Fruit fly (Drosophila melanogaster) whole organism, embryonic: ENCODE measurements around the gene TwdlE.

ENCODE experiments used
- ATbp ChIP-seq: fragments of 200-800 bp; sonication (Bioruptor generic); optimal IDR thresholded peaks from 2 replicates; lab custom pipeline; 2017; ENCODE audit warnings: missing biosample characterization, mild to moderate bottlenecking, missing genetic modification characterization, missing genetic modification reagents
- Aef1 ChIP-seq: fragments of 200-800 bp; sonication (Bioruptor generic); IDR thresholded peaks from 3 replicates; pipeline ENCODE4 v1.3.6; 2022; ENCODE audit warnings: missing biosample characterization, missing genetic modification characterization
- Blimp-1 ChIP-seq: fragments of 200-800 bp; sonication (Bioruptor generic); optimal IDR thresholded peaks from 3 replicates; lab custom pipeline; 2018; ENCODE audit warnings: missing biosample characterization, missing genetic modification characterization, mild to moderate bottlenecking, moderate library complexity, missing genetic modification reagents
- CG10209 ChIP-seq: fragments of 200-800 bp; sonication (Bioruptor generic); optimal IDR thresholded peaks from 3 replicates; lab custom pipeline; 2017; ENCODE audit warnings: missing biosample characterization, mild to moderate bottlenecking, missing genetic modification characterization, missing genetic modification reagents
- CG10543 ChIP-seq: fragments of 200-800 bp; sonication (Bioruptor generic); optimal IDR thresholded peaks from 3 replicates; lab custom pipeline; 2017; ENCODE audit warnings: missing biosample characterization, mild to moderate bottlenecking, missing genetic modification characterization, moderate library complexity
- CG10959 ChIP-seq: fragments of 200-800 bp; sonication (Bioruptor generic); IDR thresholded peaks from 2 replicates; pipeline ENCODE4 v1.3.6; 2022; ENCODE audit warnings: missing biosample characterization, missing genetic modification characterization
- CG11504 ChIP-seq: fragments of 200-800 bp; sonication (Bioruptor generic); optimal IDR thresholded peaks from 3 replicates; lab custom pipeline; 2019; ENCODE audit warnings: missing biosample characterization, mild to moderate bottlenecking, missing genetic modification characterization, moderate library complexity
- CG12071 ChIP-seq: fragments of 200-800 bp; sonication (Bioruptor generic); optimal IDR thresholded peaks from 3 replicates; lab custom pipeline; 2018; ENCODE audit warnings: missing biosample characterization, mild to moderate bottlenecking, missing genetic modification characterization
- CG13287 ChIP-seq: fragments of 200-800 bp; sonication (Bioruptor generic); IDR thresholded peaks from 2 replicates; pipeline ENCODE4 v1.3.6; 2022; ENCODE audit warnings: missing biosample characterization, missing genetic modification characterization; ENCODE audit not compliant: partially characterized antibody
- CG14860 ChIP-seq: fragments of 200-800 bp; sonication (Bioruptor generic); IDR thresholded peaks from 3 replicates; pipeline ENCODE4 v1.3.6; 2022; ENCODE audit warnings: missing biosample characterization, missing genetic modification characterization; ENCODE audit not compliant: partially characterized antibody
- CG15269 ChIP-seq: fragments of 200-800 bp; sonication (Bioruptor generic); optimal IDR thresholded peaks from 2 replicates; lab custom pipeline; 2018; ENCODE audit warnings: missing biosample characterization, mild to moderate bottlenecking, missing genetic modification characterization, moderate library complexity
- CG1603 ChIP-seq: fragments of 200-800 bp; sonication (Bioruptor generic); optimal IDR thresholded peaks from 2 replicates; lab custom pipeline; 2019; ENCODE audit warnings: missing biosample characterization, mild to moderate bottlenecking, missing genetic modification characterization, moderate library complexity
- CG17802 ChIP-seq: fragments of 200-800 bp; sonication (Bioruptor generic); optimal IDR thresholded peaks from 2 replicates; lab custom pipeline; 2018; ENCODE audit warnings: missing biosample characterization, mild to moderate bottlenecking, missing genetic modification characterization, moderate library complexity
- CG2889 ChIP-seq: fragments of 200-800 bp; sonication (Bioruptor generic); IDR thresholded peaks from 3 replicates; pipeline ENCODE4 v1.3.6; 2022; ENCODE audit warnings: missing biosample characterization, missing genetic modification characterization
- CG31441 ChIP-seq: fragments of 200-800 bp; sonication (Bioruptor generic); IDR thresholded peaks from 2 replicates; pipeline ENCODE4 v1.3.6; 2022; ENCODE audit warnings: missing biosample characterization, missing genetic modification characterization
- CG34224 ChIP-seq: fragments of 200-800 bp; sonication (Bioruptor generic); IDR thresholded peaks from 3 replicates; pipeline ENCODE4 v1.3.6; 2022; ENCODE audit warnings: missing biosample characterization, missing genetic modification characterization; ENCODE audit not compliant: partially characterized antibody
- CG4730 ChIP-seq: fragments of 200-800 bp; sonication (Bioruptor generic); IDR thresholded peaks from 2 replicates; pipeline ENCODE4 v1.3.6; 2022; ENCODE audit warnings: missing biosample characterization, missing genetic modification characterization
- CG5245 ChIP-seq: fragments of 200-800 bp; sonication (Bioruptor generic); optimal IDR thresholded peaks from 3 replicates; lab custom pipeline; 2016; ENCODE audit warnings: missing biosample characterization, missing genetic modification characterization
- CG8290 ChIP-seq, 3 experiments: fragments of 200-800 bp; sonication (Bioruptor generic); optimal IDR thresholded peaks; 2 replicates each; lab custom pipeline; 2016 to 2019; ENCODE audit warnings: missing biosample characterization in 3 of 3, missing genetic modification characterization in 3 of 3, mild to moderate bottlenecking in 2 of 3, moderate library complexity in 1 of 3
- CG9437 ChIP-seq: fragments of 200-800 bp; sonication (Bioruptor generic); optimal IDR thresholded peaks from 2 replicates; lab custom pipeline; 2018; ENCODE audit warnings: missing biosample characterization, mild to moderate bottlenecking, missing genetic modification characterization
- CG9932 ChIP-seq: fragments of 200-800 bp; sonication (Bioruptor generic); IDR thresholded peaks from 2 replicates; pipeline ENCODE4 v1.3.6; 2022; ENCODE audit warnings: missing biosample characterization, missing genetic modification characterization
- Dek ChIP-seq: fragments of 200-800 bp; sonication (Bioruptor generic); optimal IDR thresholded peaks from 3 replicates; lab custom pipeline; 2019; ENCODE audit warnings: missing biosample characterization, mild to moderate bottlenecking, missing genetic modification characterization, moderate library complexity
- Doc3 ChIP-seq: fragments of 200-800 bp; sonication (Bioruptor generic); IDR thresholded peaks from 3 replicates; pipeline ENCODE4 v1.3.6; 2022; ENCODE audit warnings: missing biosample characterization, missing genetic modification characterization; ENCODE audit not compliant: partially characterized antibody
- Ets65A ChIP-seq: fragments of 200-800 bp; sonication (Bioruptor generic); peaks from one replicate; lab custom pipeline; 2016; ENCODE audit warnings: missing biosample characterization, missing genetic modification characterization
- GATAe ChIP-seq: fragments of 200-800 bp; sonication (Bioruptor generic); conservative IDR thresholded peaks from 2 replicates; pipeline ENCODE4 v1.3.6; 2022; ENCODE audit warnings: missing biosample characterization, missing genetic modification characterization
- H2.0 ChIP-seq: fragments of 200-800 bp; sonication (Bioruptor generic); IDR thresholded peaks from 2 replicates; pipeline ENCODE4 v1.3.6; 2022; ENCODE audit warnings: missing biosample characterization, missing genetic modification characterization
- HLH3B ChIP-seq: fragments of 200-800 bp; sonication (Bioruptor generic); IDR thresholded peaks from 2 replicates; pipeline ENCODE4 v1.3.6; 2022; ENCODE audit warnings: missing biosample characterization, missing genetic modification characterization
- Hmr ChIP-seq: fragments of 200-800 bp; sonication (Bioruptor generic); optimal IDR thresholded peaks from 3 replicates; lab custom pipeline; 2017; ENCODE audit warnings: mild to moderate bottlenecking, missing biosample characterization, missing genetic modification reagents, missing genetic modification characterization
- Lim3 ChIP-seq: fragments of 200-800 bp; sonication (Bioruptor generic); IDR thresholded peaks from 2 replicates; pipeline ENCODE4 v1.3.6; 2022; ENCODE audit warnings: missing biosample characterization, missing genetic modification characterization
- Med ChIP-seq: fragments of 200-800 bp; sonication (Bioruptor generic); peaks from one replicate; lab custom pipeline; 2016; ENCODE audit warnings: missing biosample characterization, missing genetic modification characterization, mild to moderate bottlenecking, inconsistent platforms, moderate library complexity
- NfI ChIP-seq: fragments of 200-800 bp; sonication (Bioruptor generic); optimal IDR thresholded peaks from 3 replicates; lab custom pipeline; 2018; ENCODE audit warnings: missing biosample characterization, mild to moderate bottlenecking, missing genetic modification characterization, moderate library complexity
- Ssrp ChIP-seq: fragments of 200-800 bp; sonication (Bioruptor generic); optimal IDR thresholded peaks from 2 replicates; lab custom pipeline; 2018; ENCODE audit warnings: missing biosample characterization, mild to moderate bottlenecking, missing genetic modification characterization, moderate library complexity
- cad ChIP-seq: fragments of >200 bp; optimal IDR thresholded peaks from 2 replicates; lab custom pipeline; 2017; ENCODE audit warnings: missing biosample characterization, missing genetic modification characterization
- chinmo ChIP-seq: fragments of 200-800 bp; sonication (Bioruptor generic); IDR thresholded peaks from 4 replicates; pipeline ENCODE4 v1.3.6; 2022; ENCODE audit warnings: missing biosample characterization, missing genetic modification characterization; ENCODE audit not compliant: partially characterized antibody
- ci ChIP-seq: fragments of 200-800 bp; sonication (Bioruptor generic); IDR thresholded peaks from 3 replicates; pipeline ENCODE4 v1.3.6; 2022; ENCODE audit warnings: missing biosample characterization, missing genetic modification characterization
- dysf ChIP-seq: fragments of 200-800 bp; sonication (Bioruptor generic); IDR thresholded peaks from 3 replicates; pipeline ENCODE4 v1.3.6; 2022; ENCODE audit warnings: missing biosample characterization, missing genetic modification characterization
- en ChIP-seq: fragments of 200-800 bp; sonication (Bioruptor generic); optimal IDR thresholded peaks from 2 replicates; lab custom pipeline; 2016; ENCODE audit warnings: missing biosample characterization, missing genetic modification characterization
- eve ChIP-seq, 2 experiments: fragments of >200 bp; optimal IDR thresholded peaks; 2 replicates each; lab custom pipeline; 2017; ENCODE audit warnings: missing biosample characterization in 2 of 2, missing genetic modification characterization in 2 of 2
- fd96Cb ChIP-seq: fragments of 200-800 bp; sonication (Bioruptor generic); optimal IDR thresholded peaks from 2 replicates; lab custom pipeline; 2018; ENCODE audit warnings: missing biosample characterization, mild to moderate bottlenecking, missing genetic modification characterization, moderate library complexity
- fu2 ChIP-seq: fragments of 200-800 bp; sonication (Bioruptor generic); optimal IDR thresholded peaks from 2 replicates; lab custom pipeline; 2016; ENCODE audit warnings: missing biosample characterization, missing genetic modification characterization
- inv ChIP-seq: fragments of 200-800 bp; sonication (Bioruptor generic); IDR thresholded peaks from 2 replicates; pipeline ENCODE4 v1.3.6; 2022; ENCODE audit warnings: missing biosample characterization, missing genetic modification characterization; ENCODE audit not compliant: partially characterized antibody
- lmd ChIP-seq: fragments of 200-800 bp; sonication (Bioruptor generic); IDR thresholded peaks from 2 replicates; pipeline ENCODE4 v1.3.6; 2022; ENCODE audit warnings: missing biosample characterization, missing genetic modification characterization
- pnt ChIP-seq: fragments of 200-800 bp; sonication (Bioruptor generic); optimal IDR thresholded peaks from 3 replicates; lab custom pipeline; 2016; ENCODE audit warnings: missing biosample characterization, missing genetic modification characterization
- pzg ChIP-seq: fragments of 200-800 bp; sonication (Bioruptor generic); optimal IDR thresholded peaks from 3 replicates; lab custom pipeline; 2018; ENCODE audit warnings: missing biosample characterization, mild to moderate bottlenecking, missing genetic modification characterization, moderate library complexity
- ranshi ChIP-seq: fragments of 200-800 bp; sonication (Bioruptor generic); IDR thresholded peaks from 2 replicates; pipeline ENCODE4 v1.3.6; 2022; ENCODE audit warnings: missing biosample characterization, missing genetic modification characterization
- rib ChIP-seq: fragments of 200-800 bp; sonication (Bioruptor generic); IDR thresholded peaks from 2 replicates; pipeline ENCODE4 v1.3.6; 2022; ENCODE audit warnings: missing biosample characterization, missing genetic modification characterization
- shn ChIP-seq: fragments of 200-800 bp; sonication (Bioruptor generic); optimal IDR thresholded peaks from 3 replicates; lab custom pipeline; 2016; ENCODE audit warnings: missing biosample characterization, missing genetic modification characterization
- sim ChIP-seq: fragments of 200-800 bp; sonication (Bioruptor generic); IDR thresholded peaks from 2 replicates; pipeline ENCODE4 v1.3.6; 2022; ENCODE audit warnings: missing biosample characterization, missing genetic modification characterization
- sug ChIP-seq: fragments of 200-800 bp; optimal IDR thresholded peaks from 2 replicates; lab custom pipeline; 2019; ENCODE audit warnings: missing biosample characterization, mild to moderate bottlenecking, missing genetic modification characterization, moderate library complexity
- ttk ChIP-seq: fragments of 200-800 bp; sonication (Bioruptor generic); IDR thresholded peaks from 2 replicates; pipeline ENCODE4 v2.1.2; 2022; ENCODE audit warnings: missing biosample characterization, missing genetic modification characterization
- tx ChIP-seq: fragments of 200-800 bp; sonication (Bioruptor generic); optimal IDR thresholded peaks from 2 replicates; lab custom pipeline; 2016; ENCODE audit warnings: missing biosample characterization, missing genetic modification characterization

The TwdlE gene

DNA sequence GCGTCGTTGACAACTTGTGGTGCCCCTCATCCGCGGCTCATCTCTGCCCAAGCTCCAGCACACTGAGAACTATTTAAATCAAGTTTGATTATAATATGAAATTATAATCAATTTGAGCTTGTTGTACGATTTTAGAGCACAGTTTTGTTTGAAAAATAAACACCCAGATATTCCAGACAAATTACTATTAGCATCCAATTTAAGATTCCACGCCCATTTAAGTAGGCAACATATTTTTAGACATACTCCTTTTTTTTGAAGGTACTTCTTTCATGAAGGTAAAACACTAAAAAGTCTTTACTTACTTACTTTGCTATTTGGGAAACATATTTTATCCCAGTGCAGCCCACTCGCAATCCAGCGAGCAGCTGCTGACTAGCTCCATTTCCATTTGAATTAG, 22.6 kb downstream of the TwdlE start (continued):
- peak; percentile 14 for TF ChIP-seq NfI (GFP tag; lab: Kevin White, UChicago)
- TF ChIP-seq H2.0, result no peak
- no peak for TF ChIP-seq Dek (tag; lab: Kevin White, UChicago)
- no peak for TF ChIP-seq sug (tag; lab: Kevin White, UChicago)
- TF ChIP-seq ci, result no peak
- 0 out of 2 replicates have a peak, but pooled peaks have one; percentile 15 for TF ChIP-seq CG9932 (GFP tag; lab: Robert Waterston, UW)
- TF ChIP-seq tx (GFP tag; lab: Kevin White, UChicago), result no peak
- TF ChIP-seq CG13287 (GFP tag; lab: Robert Waterston, UW), result no peak
- TF ChIP-seq ttk (GFP tag; lab: Robert Waterston, UW), result no peak
- no peak for TF ChIP-seq GATAe (GFP tag; lab: Robert Waterston, UW)
- no peak for TF ChIP-seq CG17802
- TF ChIP-seq chinmo (GFP tag; lab: Robert Waterston, UW), result no peak
- no peak for TF ChIP-seq CG2889 (GFP tag; lab: Robert Waterston, UW)
- no peak for TF ChIP-seq rib (GFP tag; lab: Robert Waterston, UW)
- TF ChIP-seq CG4730, result no peak
- no peak for TF ChIP-seq CG8290 (GFP tag; optimal IDR thresholded peaks at IDR 0.05; lab: Kevin White, UChicago)
- no peak for TF ChIP-seq CG8290 (tag; optimal IDR thresholded peaks at IDR 0.05; lab: Kevin White, UChicago)
- TF ChIP-seq Med (GFP tag; lab: Kevin White, UChicago), result peak; percentile 19
- no peak for TF ChIP-seq CG1603 (tag; lab: Kevin White, UChicago)
- TF ChIP-seq dysf (GFP tag; lab: Robert Waterston, UW), result peak; percentile 34; the same call in 1 of the 3 replicates
- peak; percentile 34; the same call in 1 of the 2 replicates for TF ChIP-seq lmd (GFP tag; lab: Robert Waterston, UW)
- TF ChIP-seq fd96Cb, result no peak
- TF ChIP-seq ranshi, result no peak
- no peak for TF ChIP-seq CG9437 (GFP tag; lab: Kevin White, UChicago)
- no peak for TF ChIP-seq eve (GFP tag; optimal IDR thresholded peaks at IDR 0.05; lab: Kevin White, UChicago)
- TF ChIP-seq CG15269 (tag; lab: Kevin White, UChicago), result peak; percentile 18
- TF ChIP-seq Ssrp (tag; lab: Kevin White, UChicago), result no peak
- TF ChIP-seq CG12071 (GFP tag; lab: Kevin White, UChicago), result no peak
- no peak for TF ChIP-seq Blimp-1 (GFP tag; lab: Kevin White, UChicago)
- no peak for TF ChIP-seq Doc3 (GFP tag; lab: Robert Waterston, UW)
- no peak for TF ChIP-seq CG10959 (GFP tag; lab: Robert Waterston, UW)
- no peak for TF ChIP-seq shn (GFP tag; lab: Kevin White, UChicago)
- no peak for TF ChIP-seq Lim3 (GFP tag; lab: Robert Waterston, UW)
- no peak for TF ChIP-seq HLH3B (GFP tag; lab: Robert Waterston, UW)
- peak; percentile 33 for TF ChIP-seq Hmr
- no peak for TF ChIP-seq en (GFP tag; lab: Kevin White, UChicago)
- peak; percentile 51 for TF ChIP-seq CG11504 (tag; lab: Kevin White, UChicago)
- TF ChIP-seq pzg (GFP tag; lab: Kevin White, UChicago), result no peak
- TF ChIP-seq CG10543 (GFP tag; lab: Kevin White, UChicago), result no peak
- TF ChIP-seq Ets65A, result peak; percentile 55
- peak; percentile 29 for TF ChIP-seq CG10209 (GFP tag; lab: Kevin White, UChicago)
- no peak for TF ChIP-seq CG14860 (GFP tag; lab: Robert Waterston, UW)
- TF ChIP-seq CG5245 (GFP tag; lab: Kevin White, UChicago), result no peak
- TF ChIP-seq sim (GFP tag; lab: Robert Waterston, UW), result no peak
- TF ChIP-seq fu2, result no peak
- no peak for TF ChIP-seq ATbp
- no peak for TF ChIP-seq Aef1 (GFP tag; lab: Robert Waterston, UW)
- no peak for TF ChIP-seq cad (GFP tag; lab: Kevin White, UChicago)
- no peak for TF ChIP-seq inv
- TF ChIP-seq CG31441, result no peak
- no peak for TF ChIP-seq CG34224 (GFP tag; lab: Robert Waterston, UW)
- TF ChIP-seq pnt, result no peak
